Fruit fly (Drosophila melanogaster): Measurements from ENCODE around the gene GATAe.

DNA sequence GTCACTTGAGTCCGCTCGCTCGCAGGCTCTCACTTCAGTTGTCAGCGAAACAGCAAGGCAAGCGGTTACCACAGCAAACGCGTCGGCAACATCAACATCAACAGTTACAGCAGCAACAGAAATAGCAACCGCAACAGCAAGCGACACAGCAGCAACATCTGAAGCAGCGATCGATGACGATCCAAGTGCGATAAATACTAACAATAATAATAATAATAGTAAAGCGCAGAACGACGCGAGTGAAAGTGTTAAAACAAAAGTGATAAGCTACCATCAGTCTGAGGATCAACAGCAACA is 14.4 kb upstream of the GATAe start:
- no peak for TF ChIP-seq CG32264 (GFP tag; optimal IDR thresholded peaks at IDR 0.05)
- TF ChIP-seq foxo (GFP tag; optimal IDR thresholded peaks at IDR 0.05): no peak
- no peak for TF ChIP-seq sage (GFP tag; optimal IDR thresholded peaks at IDR 0.05)

All from whole organism, wandering third instar larva.